Fruit fly (Drosophila melanogaster) whole organism, prepupa: ENCODE measurements around the gene witty.

Experiments used
- CG10631 ChIP-seq: fragments of 200-800 bp; sonication (Bioruptor generic); optimal IDR thresholded peaks from 2 replicates; lab custom pipeline; 2016; ENCODE audit warnings: missing biosample characterization, missing genetic modification characterization
- CG10669 ChIP-seq: fragments of 200-800 bp; sonication (Bioruptor generic); optimal IDR thresholded peaks from 3 replicates; lab custom pipeline; 2018; ENCODE audit warnings: missing biosample characterization, mild to moderate bottlenecking, missing genetic modification characterization, moderate library complexity
- CG11294 ChIP-seq: fragments of 200-800 bp; sonication (Bioruptor generic); IDR thresholded peaks from 2 replicates; pipeline ENCODE4 v1.3.6; 2022; ENCODE audit warnings: missing biosample characterization, missing genetic modification characterization
- CG11762 ChIP-seq: fragments of 200-800 bp; sonication (Bioruptor generic); optimal IDR thresholded peaks from 3 replicates; lab custom pipeline; 2016; ENCODE audit warnings: missing biosample characterization, missing genetic modification characterization; ENCODE audit not compliant: insufficient read depth
- CG11902 ChIP-seq: fragments of 200-800 bp; sonication (Bioruptor generic); optimal IDR thresholded peaks from 3 replicates; lab custom pipeline; 2016; ENCODE audit warnings: missing biosample characterization, missing genetic modification characterization
- CG15336 ChIP-seq: fragments of 200-800 bp; sonication (Bioruptor generic); IDR thresholded peaks from 2 replicates; pipeline ENCODE4 v1.3.6; 2022; ENCODE audit warnings: missing biosample characterization, missing genetic modification characterization
- CG1621 ChIP-seq: fragments of 200-800 bp; sonication (Bioruptor generic); optimal IDR thresholded peaks from 3 replicates; lab custom pipeline; 2018; ENCODE audit warnings: missing biosample characterization, mild to moderate bottlenecking, missing genetic modification characterization
- CG16779 ChIP-seq: fragments of 200-800 bp; sonication (Bioruptor generic); optimal IDR thresholded peaks from 3 replicates; lab custom pipeline; 2017; ENCODE audit warnings: missing biosample characterization, mild to moderate bottlenecking, missing genetic modification characterization
- CG3032 ChIP-seq: fragments of 200-800 bp; optimal IDR thresholded peaks from 2 replicates; lab custom pipeline; 2019; ENCODE audit warnings: missing biosample characterization, mild to moderate bottlenecking, missing genetic modification characterization, moderate library complexity
- CG32006 ChIP-seq: fragments of 200-800 bp; sonication (Bioruptor generic); optimal IDR thresholded peaks from 3 replicates; lab custom pipeline; 2017; ENCODE audit warnings: missing biosample characterization, mild to moderate bottlenecking, missing genetic modification characterization
- CG3919 ChIP-seq: fragments of 200-800 bp; sonication (Bioruptor generic); optimal IDR thresholded peaks from 3 replicates; lab custom pipeline; 2016; ENCODE audit warnings: missing biosample characterization, missing genetic modification characterization
- CG4318 ChIP-seq: fragments of 200-800 bp; sonication (Bioruptor generic); optimal IDR thresholded peaks from 3 replicates; lab custom pipeline; 2017; ENCODE audit warnings: missing biosample characterization, mild to moderate bottlenecking, missing genetic modification characterization
- CG6163 ChIP-seq: fragments of 200-800 bp; sonication (Bioruptor generic); IDR thresholded peaks from 3 replicates; pipeline ENCODE4 v1.3.6; 2022; ENCODE audit warnings: missing biosample characterization, missing genetic modification characterization
- CG6276 ChIP-seq: fragments of 200-800 bp; sonication (Bioruptor generic); optimal IDR thresholded peaks from 2 replicates; lab custom pipeline; 2017; ENCODE audit warnings: missing biosample characterization, mild to moderate bottlenecking, missing genetic modification characterization
- CG6792 ChIP-seq: fragments of 200-800 bp; sonication (Bioruptor generic); optimal IDR thresholded peaks from 3 replicates; lab custom pipeline; 2016; ENCODE audit warnings: missing biosample characterization, missing genetic modification characterization
- CG6808 ChIP-seq: fragments of 200-800 bp; sonication (Bioruptor generic); optimal IDR thresholded peaks from 3 replicates; lab custom pipeline; 2017; ENCODE audit warnings: missing biosample characterization, missing genetic modification characterization, mild to moderate bottlenecking, moderate library complexity, missing genetic modification reagents
- CG6854 ChIP-seq: fragments of 200-800 bp; sonication (Bioruptor generic); optimal IDR thresholded peaks from 2 replicates; lab custom pipeline; 2017; ENCODE audit warnings: missing biosample characterization, mild to moderate bottlenecking, missing genetic modification characterization
- CG7368 ChIP-seq: fragments of 200-800 bp; sonication (Bioruptor generic); optimal IDR thresholded peaks from 3 replicates; lab custom pipeline; 2016; ENCODE audit warnings: missing biosample characterization, missing genetic modification characterization
- CG8119 ChIP-seq: fragments of 200-800 bp; sonication (Bioruptor generic); IDR thresholded peaks from 3 replicates; pipeline ENCODE4 v1.3.6; 2022; ENCODE audit warnings: missing biosample characterization, missing genetic modification characterization
- CG8632 ChIP-seq: fragments of 200-800 bp; sonication (Bioruptor generic); optimal IDR thresholded peaks from 3 replicates; lab custom pipeline; 2016; ENCODE audit warnings: missing biosample characterization, missing genetic modification characterization
- CG9139 ChIP-seq: fragments of 200-800 bp; sonication (Bioruptor generic); optimal IDR thresholded peaks from 3 replicates; lab custom pipeline; 2017; ENCODE audit warnings: missing biosample characterization, mild to moderate bottlenecking, missing genetic modification characterization
- Eip78C ChIP-seq: fragments of 200-800 bp; sonication (Bioruptor generic); peaks from one replicate; lab custom pipeline; 2016; ENCODE audit warnings: missing biosample characterization, missing genetic modification characterization
- Eip93F ChIP-seq: fragments of 200-800 bp; sonication (Bioruptor generic); optimal IDR thresholded peaks from 2 replicates; lab custom pipeline; 2016; ENCODE audit warnings: missing biosample characterization, mild to moderate bottlenecking, missing genetic modification characterization
- Ets21C ChIP-seq: fragments of 200-800 bp; sonication (Bioruptor generic); optimal IDR thresholded peaks from 3 replicates; lab custom pipeline; 2016; ENCODE audit warnings: missing biosample characterization, missing genetic modification characterization
- Gug ChIP-seq: fragments of 200-800 bp; sonication (Bioruptor generic); IDR thresholded peaks from 2 replicates; pipeline ENCODE4 v1.3.6; 2022; ENCODE audit warnings: missing biosample characterization, missing genetic modification characterization
- Hr39 ChIP-seq: fragments of 200-800 bp; sonication (Bioruptor generic); optimal IDR thresholded peaks from 2 replicates; lab custom pipeline; 2016; ENCODE audit warnings: missing biosample characterization, missing genetic modification characterization
- Hr4 ChIP-seq: fragments of 200-800 bp; sonication (Bioruptor generic); optimal IDR thresholded peaks from 3 replicates; lab custom pipeline; 2016; ENCODE audit warnings: missing biosample characterization, missing genetic modification characterization
- Lpt ChIP-seq: fragments of 200-800 bp; sonication (Bioruptor generic); optimal IDR thresholded peaks from 3 replicates; lab custom pipeline; 2016; ENCODE audit warnings: missing biosample characterization, missing genetic modification characterization
- Met ChIP-seq: fragments of 200-800 bp; sonication (Bioruptor generic); optimal IDR thresholded peaks from 3 replicates; lab custom pipeline; 2016; ENCODE audit warnings: missing biosample characterization, missing genetic modification characterization
- OdsH ChIP-seq: fragments of 200-800 bp; sonication (Bioruptor generic); optimal IDR thresholded peaks from 3 replicates; lab custom pipeline; 2016; ENCODE audit warnings: missing biosample characterization, missing genetic modification characterization
- Smox ChIP-seq: fragments of 200-800 bp; sonication (Bioruptor generic); optimal IDR thresholded peaks from 3 replicates; lab custom pipeline; 2016; ENCODE audit warnings: missing biosample characterization, missing genetic modification characterization
- Sox102F ChIP-seq: fragments of 200-800 bp; sonication (Bioruptor generic); optimal IDR thresholded peaks from 2 replicates; lab custom pipeline; 2016; ENCODE audit warnings: missing biosample characterization, mild to moderate bottlenecking, missing genetic modification characterization
- Sox14 ChIP-seq: fragments of 200-800 bp; sonication (Bioruptor generic); optimal IDR thresholded peaks from 3 replicates; lab custom pipeline; 2016; ENCODE audit warnings: missing biosample characterization, missing genetic modification characterization
- Sox15 ChIP-seq: fragments of 200-800 bp; sonication (Bioruptor generic); optimal IDR thresholded peaks from 3 replicates; lab custom pipeline; 2016; ENCODE audit warnings: missing biosample characterization, missing genetic modification characterization
- acj6 ChIP-seq: fragments of 200-800 bp; sonication (Bioruptor generic); optimal IDR thresholded peaks from 3 replicates; lab custom pipeline; 2016; ENCODE audit warnings: missing biosample characterization, missing genetic modification characterization
- cyc ChIP-seq: fragments of 200-800 bp; sonication (Bioruptor generic); optimal IDR thresholded peaks from 3 replicates; lab custom pipeline; 2016; ENCODE audit warnings: missing biosample characterization, missing genetic modification characterization
- dsx ChIP-seq: fragments of 200-800 bp; optimal IDR thresholded peaks from 3 replicates; lab custom pipeline; 2019; ENCODE audit warnings: missing biosample characterization, mild to moderate bottlenecking, missing genetic modification characterization, moderate library complexity; ENCODE audit not compliant: poor library complexity, severe bottlenecking
- eg ChIP-seq: fragments of 200-800 bp; sonication (Bioruptor generic); IDR thresholded peaks from 3 replicates; pipeline ENCODE4 v1.3.6; 2022; ENCODE audit warnings: missing biosample characterization, missing genetic modification characterization
- esn ChIP-seq: fragments of 200-800 bp; sonication (Bioruptor generic); optimal IDR thresholded peaks from 2 replicates; lab custom pipeline; 2016; ENCODE audit warnings: missing biosample characterization, mild to moderate bottlenecking, missing genetic modification characterization, moderate library complexity
- fd59A ChIP-seq: fragments of 200-800 bp; sonication (Bioruptor generic); optimal IDR thresholded peaks from 2 replicates; lab custom pipeline; 2017; ENCODE audit warnings: missing biosample characterization, mild to moderate bottlenecking, missing genetic modification characterization, missing genetic modification reagents
- fd85E ChIP-seq: fragments of 200-800 bp; sonication (Bioruptor generic); optimal IDR thresholded peaks from 3 replicates; lab custom pipeline; 2016; ENCODE audit warnings: missing biosample characterization, missing genetic modification characterization
- lz ChIP-seq: fragments of 200-800 bp; sonication (Bioruptor generic); optimal IDR thresholded peaks from 3 replicates; lab custom pipeline; 2016; ENCODE audit warnings: missing biosample characterization, missing genetic modification characterization
- net ChIP-seq: fragments of 200-800 bp; sonication (Bioruptor generic); optimal IDR thresholded peaks from 3 replicates; lab custom pipeline; 2016; ENCODE audit warnings: missing biosample characterization, missing genetic modification characterization
- pdm3 ChIP-seq: fragments of 200-800 bp; sonication (Bioruptor generic); optimal IDR thresholded peaks from 3 replicates; lab custom pipeline; 2016; ENCODE audit warnings: missing biosample characterization, missing genetic modification characterization
- salr ChIP-seq, 2 experiments: fragments of 200-800 bp; sonication (Bioruptor generic); optimal IDR thresholded peaks; 3 replicates each; lab custom pipeline; 2016 to 2018; ENCODE audit warnings: missing biosample characterization in 2 of 2, missing genetic modification characterization in 2 of 2, mild to moderate bottlenecking in 1 of 2
- ss ChIP-seq, 2 experiments: fragments of 200-800 bp; sonication (Bioruptor generic); optimal IDR thresholded peaks; 2 replicates in 1 of 2; 3 replicates in 1 of 2; lab custom pipeline; 2017 to 2018; ENCODE audit warnings: mild to moderate bottlenecking in 2 of 2, missing biosample characterization in 2 of 2, missing genetic modification characterization in 2 of 2, moderate library complexity in 1 of 2
- svp ChIP-seq: fragments of 200-800 bp; sonication (Bioruptor generic); peaks from one replicate; lab custom pipeline; 2016; ENCODE audit warnings: missing biosample characterization, missing genetic modification characterization
- topi ChIP-seq: fragments of 200-800 bp; sonication (Bioruptor generic); optimal IDR thresholded peaks from 3 replicates; lab custom pipeline; 2016; ENCODE audit warnings: missing biosample characterization, missing genetic modification characterization
- vri ChIP-seq: fragments of 200-800 bp; sonication (Bioruptor generic); optimal IDR thresholded peaks from 3 replicates; lab custom pipeline; 2016; ENCODE audit warnings: missing biosample characterization, mild to moderate bottlenecking, missing genetic modification characterization

Gene witty

DNA sequence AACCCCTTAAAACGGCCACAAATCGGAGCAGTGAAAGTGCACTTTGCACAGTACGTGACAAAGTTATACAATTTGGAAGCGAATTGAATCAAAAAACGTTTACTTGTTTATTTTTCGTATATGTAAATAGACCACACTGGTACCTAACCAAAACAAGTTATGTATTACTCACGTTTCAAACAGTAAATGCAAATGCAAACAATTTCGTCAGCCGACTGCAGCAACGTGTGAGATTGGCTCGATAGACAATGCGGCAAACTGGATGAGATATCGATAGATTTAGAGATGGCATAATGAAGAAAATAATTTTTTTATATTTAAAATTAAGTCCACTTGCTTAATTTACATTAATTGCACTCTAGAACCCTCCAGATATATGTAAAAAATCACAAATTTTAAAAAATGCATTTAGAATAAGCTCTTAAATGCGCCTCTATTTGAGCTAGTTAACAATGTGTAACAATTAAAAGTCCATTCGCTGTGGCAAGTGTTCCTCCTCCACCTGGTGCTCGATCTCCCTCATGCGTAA lies 43.5 kb downstream of the witty start, which contains the start of gene AlaRS (continued):
- TF ChIP-seq net: peak; percentile 32
- TF ChIP-seq CG7368 (GFP tag; lab: Kevin White, UChicago): no peak
- peak in 1 of 2 experiments; percentile 19 for TF ChIP-seq salr (GFP tag; optimal IDR thresholded peaks at IDR 0.05; lab: Kevin White, UChicago)
- peak; percentile 45; the same call in 1 of the 3 replicates for TF ChIP-seq CG8119
- peak; percentile 45 for TF ChIP-seq Sox14 (GFP tag; lab: Kevin White, UChicago)
- TF ChIP-seq Sox102F (GFP tag; lab: Kevin White, UChicago): peak; percentile 52
- peak; percentile 14 for TF ChIP-seq CG32006
- TF ChIP-seq CG6808 (GFP tag; lab: Kevin White, UChicago): peak; percentile 15
- TF ChIP-seq ss (GFP tag; optimal IDR thresholded peaks at IDR 0.05; lab: Kevin White, UChicago): peak in 1 of 2 experiments; percentile 11
- TF ChIP-seq Met (GFP tag; lab: Kevin White, UChicago): peak; percentile 52
- TF ChIP-seq fd85E: peak; percentile 9
- no peak for TF ChIP-seq Gug (GFP tag; lab: Robert Waterston, UW)
- no peak for TF ChIP-seq CG1621 (tag; lab: Kevin White, UChicago)

DNA sequence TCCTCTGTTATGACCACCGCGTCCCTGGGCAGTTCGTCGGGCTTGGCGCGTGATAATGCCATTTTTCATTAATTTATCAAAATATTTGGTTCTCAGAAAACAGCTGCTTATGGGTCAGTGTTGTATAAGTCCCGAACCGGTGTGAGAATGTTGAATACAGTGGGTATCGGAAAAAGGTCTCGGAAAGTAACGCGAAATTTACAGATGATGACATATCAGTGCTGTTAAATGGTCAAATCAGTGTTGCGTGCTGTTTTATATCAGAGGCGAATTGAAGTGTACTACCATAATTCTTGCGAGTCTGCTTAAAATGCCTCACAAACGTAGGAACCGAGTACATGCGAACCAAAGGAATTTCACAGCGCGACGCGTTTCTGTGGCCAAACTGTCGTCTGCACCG lies 44.6 kb downstream of the witty start, which contains the start of the genes CG13392 and Rcd4:
Gene CG13392, minus strand, starts transcription at position 162 of the 400 bp plus-strand sequence.
Gene Rcd4, plus strand, starts transcription at position 216 of the 400 bp plus-strand sequence.
- peak; percentile 42 for TF ChIP-seq Ets21C
- peak; percentile 59 for TF ChIP-seq CG7368 (GFP tag; lab: Kevin White, UChicago)
- peak; percentile 60 for TF ChIP-seq acj6 (GFP tag; lab: Kevin White, UChicago)
- TF ChIP-seq Lpt (GFP tag; lab: Kevin White, UChicago): peak; percentile 3
- TF ChIP-seq CG10669 (GFP tag; lab: Kevin White, UChicago): peak; percentile 35
- peak; percentile 35 for TF ChIP-seq Hr4
- TF ChIP-seq CG4318 (GFP tag; lab: Kevin White, UChicago): no peak
- peak; percentile 65 for TF ChIP-seq Sox102F (GFP tag; lab: Kevin White, UChicago)
- no peak for TF ChIP-seq CG9139
- TF ChIP-seq fd85E: peak; percentile 21
- TF ChIP-seq CG11902 (GFP tag; lab: Kevin White, UChicago): peak; percentile 39
- no peak for TF ChIP-seq CG15336 (GFP tag; lab: Robert Waterston, UW)
- peak; percentile 63 for TF ChIP-seq OdsH (GFP tag; lab: Kevin White, UChicago)
- peak; percentile 62 for TF ChIP-seq CG10631
- no peak for TF ChIP-seq CG6276 (GFP tag; lab: Kevin White, UChicago)
- peak; percentile 52 for TF ChIP-seq net
- peak; percentile 36 for TF ChIP-seq CG6854
- TF ChIP-seq CG8119: no peak
- TF ChIP-seq esn (GFP tag; lab: Kevin White, UChicago): peak; percentile 77
- peak; percentile 66 for TF ChIP-seq Hr39 (GFP tag; lab: Kevin White, UChicago)
- TF ChIP-seq CG3032 (tag; lab: Kevin White, UChicago): peak; percentile 47
- peak; percentile 78 for TF ChIP-seq Eip78C (GFP tag; lab: Kevin White, UChicago)
- TF ChIP-seq CG11294: peak; percentile 38; the same call in 1 of the 2 replicates
- peak; percentile 69; the same call in 2 of the 3 replicates for TF ChIP-seq CG6163 (GFP tag; lab: Robert Waterston, UW)
- TF ChIP-seq vri (GFP tag; lab: Kevin White, UChicago): peak; percentile 92
- peak; percentile 57 for TF ChIP-seq pdm3 (GFP tag; lab: Kevin White, UChicago)
- peak; percentile 47 for TF ChIP-seq svp (GFP tag; lab: Kevin White, UChicago)
- TF ChIP-seq dsx (GFP tag; lab: Kevin White, UChicago): peak; percentile 30
- no peak for TF ChIP-seq Gug (GFP tag; lab: Robert Waterston, UW)
- no peak for TF ChIP-seq CG16779
- peak; percentile 26 for TF ChIP-seq CG8632 (GFP tag; lab: Kevin White, UChicago)
- TF ChIP-seq CG3919: peak; percentile 79
- TF ChIP-seq topi (GFP tag; lab: Kevin White, UChicago): peak; percentile 76
- TF ChIP-seq Eip93F (GFP tag; lab: Kevin White, UChicago): no peak
- TF ChIP-seq eg (GFP tag; lab: Robert Waterston, UW): peak; percentile 64
- peak; percentile 49 for TF ChIP-seq Smox (GFP tag; lab: Kevin White, UChicago)
- peak; percentile 58 for TF ChIP-seq CG6792 (GFP tag; lab: Kevin White, UChicago)
- TF ChIP-seq CG11762 (GFP tag; lab: Kevin White, UChicago): peak; percentile 21
- TF ChIP-seq lz (GFP tag; lab: Kevin White, UChicago): peak; percentile 75
- peak; percentile 77 for TF ChIP-seq cyc (GFP tag; lab: Kevin White, UChicago)
- no peak for TF ChIP-seq fd59A (GFP tag; lab: Kevin White, UChicago)
- peak; percentile 70 for TF ChIP-seq CG1621 (tag; lab: Kevin White, UChicago)
- no peak for TF ChIP-seq Sox15
